Fruit fly (Drosophila melanogaster) whole organism, prepupa: ENCODE results near the gene lawc.

Experiments
- Smox ChIP-seq: fragments of 200-800 bp; sonication (Bioruptor generic); optimal IDR thresholded peaks from 3 replicates; lab custom pipeline; 2016; ENCODE audit warnings: missing biosample characterization, missing genetic modification characterization
- esn ChIP-seq: fragments of 200-800 bp; sonication (Bioruptor generic); optimal IDR thresholded peaks from 2 replicates; lab custom pipeline; 2016; ENCODE audit warnings: missing biosample characterization, mild to moderate bottlenecking, missing genetic modification characterization, moderate library complexity
- fd59A ChIP-seq: fragments of 200-800 bp; sonication (Bioruptor generic); optimal IDR thresholded peaks from 2 replicates; lab custom pipeline; 2017; ENCODE audit warnings: missing biosample characterization, mild to moderate bottlenecking, missing genetic modification characterization, missing genetic modification reagents

DNA sequence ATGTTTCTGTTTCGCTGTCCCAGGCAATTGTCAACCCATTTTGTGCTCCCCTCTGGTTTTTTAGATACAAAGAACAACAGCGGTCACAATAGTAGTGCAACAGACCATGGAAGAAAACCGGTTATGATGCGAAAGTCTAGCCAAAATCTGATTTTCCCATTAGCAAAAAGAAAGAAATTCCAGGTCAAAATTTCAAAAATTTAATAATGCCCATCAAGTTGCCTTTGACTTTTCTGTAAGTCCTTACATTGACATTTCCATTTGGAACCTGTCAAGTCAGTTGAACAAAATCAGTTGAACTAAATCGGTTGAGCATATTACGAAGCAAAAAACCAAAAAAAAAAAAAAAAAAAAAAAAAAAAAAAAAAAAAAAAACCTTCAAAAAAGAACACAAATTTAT is 5.5 kb upstream of the lawc start:
- TF ChIP-seq esn: no peak
- no peak for TF ChIP-seq Smox (GFP tag; lab: Kevin White, UChicago)
- no peak for TF ChIP-seq fd59A (GFP tag; lab: Kevin White, UChicago)
